Fruit fly (Drosophila melanogaster): ENCODE data around the gene CG6462.

Gene CG6462

dm6 chr3L:5987637-5988036 is 49.3 kb upstream of the CG6462 start (continued):
- TF ChIP-seq CG3407 (GFP tag; optimal IDR thresholded peaks at IDR 0.05) (peak; percentile 28), Lhr (GFP tag; optimal IDR thresholded peaks at IDR 0.05) (no peak), CG7839 (tag; optimal IDR thresholded peaks at IDR 0.05) (peak; percentile 56), CG9876 (GFP tag; optimal IDR thresholded peaks at IDR 0.05) (no peak), Stat92E (GFP tag; optimal IDR thresholded peaks at IDR 0.05) (no peak), CG6654 (GFP tag; optimal IDR thresholded peaks at IDR 0.05) (peak; percentile 18), Med (GFP tag) (peak; percentile 27), Asciz (GFP tag; optimal IDR thresholded peaks at IDR 0.05) (peak; percentile 15), Abd-B (GFP tag; optimal IDR thresholded peaks at IDR 0.05) (peak; percentile 11), Gug (GFP tag; IDR thresholded peaks at IDR 0.05) (0 out of 4 replicates have a peak, but pooled peaks have one; percentile 14), CG10366 (GFP tag; IDR thresholded peaks at IDR 0.05) (0 out of 2 replicates have a peak, but pooled peaks have one; percentile 12), Blimp-1 (GFP tag; optimal IDR thresholded peaks at IDR 0.05) (peak; percentile 65), CG9797 (GFP tag; optimal IDR thresholded peaks at IDR 0.05) (no peak), lola (GFP tag; optimal IDR thresholded peaks at IDR 0.05) (peak in 1 of 3 experiments; percentile 73), HmgZ (tag; optimal IDR thresholded peaks at IDR 0.05) (no peak), slp2 (GFP tag; optimal IDR thresholded peaks at IDR 0.05) (peak; percentile 15), CG11723 (GFP tag; optimal IDR thresholded peaks at IDR 0.05) (no peak), CG11504 (tag; optimal IDR thresholded peaks at IDR 0.05) (peak; percentile 61), Ets65A (GFP tag) (peak; percentile 83), CG17328 (GFP tag; IDR thresholded peaks at IDR 0.05) (peak; percentile 63), CG11560 (tag; IDR thresholded peaks at IDR 0.05) (no peak), CG7786 (GFP tag; optimal IDR thresholded peaks at IDR 0.05) (peak; percentile 14), CG16815 (GFP tag; optimal IDR thresholded peaks at IDR 0.05) (peak; percentile 50), Spps (tag; optimal IDR thresholded peaks at IDR 0.05) (peak; percentile 62), CG6175 (GFP tag; IDR thresholded peaks at IDR 0.05) (no peak), CG4730 (GFP tag; IDR thresholded peaks at IDR 0.05) (0 out of 2 replicates have a peak, but pooled peaks have one; percentile 17), CG16863 (GFP tag; optimal IDR thresholded peaks at IDR 0.05) (peak; percentile 53), Dip3 (GFP tag; optimal IDR thresholded peaks at IDR 0.05) (no peak), CG2202 (tag; optimal IDR thresholded peaks at IDR 0.05) (peak; percentile 24), nom (GFP tag; optimal IDR thresholded peaks at IDR 0.05) (no peak), sna (GFP tag; IDR thresholded peaks at IDR 0.05; ENCODE audit: partially characterized antibody) (no peak), CG17829 (tag; optimal IDR thresholded peaks at IDR 0.05) (peak; percentile 81), Awh (GFP tag; IDR thresholded peaks at IDR 0.05) (no peak), luna (GFP tag; optimal IDR thresholded peaks at IDR 0.05) (no peak), Ssrp (tag; optimal IDR thresholded peaks at IDR 0.05) (peak; percentile 55), CG18262 (tag; optimal IDR thresholded peaks at IDR 0.05) (peak; percentile 82), PHDP (tag; optimal IDR thresholded peaks at IDR 0.05) (peak; percentile 14), Dp (GFP tag; optimal IDR thresholded peaks at IDR 0.05) (no peak), CG30020 (tag; optimal IDR thresholded peaks at IDR 0.05) (peak; percentile 6), ci (GFP tag; IDR thresholded peaks at IDR 0.05) (peak; percentile 56; the same call in 2 of the 3 replicates), CG4707 (GFP tag; optimal IDR thresholded peaks at IDR 0.05) (peak; percentile 4), TFAM (GFP tag; optimal IDR thresholded peaks at IDR 0.05) (peak; percentile 23), CG10431 (GFP tag; optimal IDR thresholded peaks at IDR 0.05) (no peak), CG2712 (tag; optimal IDR thresholded peaks at IDR 0.05) (peak; percentile 83), CG11696 (GFP tag; IDR thresholded peaks at IDR 0.05) (peak; percentile 44; the same call in 1 of the 2 replicates), psq (GFP tag; optimal IDR thresholded peaks at IDR 0.05) (no peak), CG12391 (tag; optimal IDR thresholded peaks at IDR 0.05) (peak; percentile 67), Rx (GFP tag; IDR thresholded peaks at IDR 0.05) (no peak), CG11093 (GFP tag; IDR thresholded peaks at IDR 0.05) (no peak), CG10209 (GFP tag; optimal IDR thresholded peaks at IDR 0.05) (peak; percentile 52)
